Fruit fly (Drosophila melanogaster): ENCODE data around the gene Tengl2.

Tengl2 gene

dm6 chr2L:2202018-2202852 is 36.9 kb downstream of the Tengl2 start (continued):
- TF ChIP-seq Hr39 (GFP tag; optimal IDR thresholded peaks at IDR 0.05), result peak; percentile 100
- peak; percentile 100 for TF ChIP-seq spab (GFP tag; optimal IDR thresholded peaks at IDR 0.05)
- peak; percentile 100 for TF ChIP-seq CG34406 (GFP tag; optimal IDR thresholded peaks at IDR 0.05)
- TF ChIP-seq OdsH (GFP tag; optimal IDR thresholded peaks at IDR 0.05), result peak; percentile 100
- TF ChIP-seq CG3032 (tag; optimal IDR thresholded peaks at IDR 0.05), result peak; percentile 100
- peak; percentile 100 for TF ChIP-seq Smox (GFP tag; optimal IDR thresholded peaks at IDR 0.05)
- peak; percentile 100 for TF ChIP-seq CG8119 (GFP tag; IDR thresholded peaks at IDR 0.05)
- TF ChIP-seq Sox15 (GFP tag; optimal IDR thresholded peaks at IDR 0.05), result peak; percentile 99
- peak; percentile 100 for TF ChIP-seq CG7368 (GFP tag; optimal IDR thresholded peaks at IDR 0.05)
- peak; percentile 99 for TF ChIP-seq achi (GFP tag; optimal IDR thresholded peaks at IDR 0.05)
- TF ChIP-seq svp (GFP tag), result peak; percentile 100
- no peak for TF ChIP-seq Eip93F (GFP tag; optimal IDR thresholded peaks at IDR 0.05)
- peak; percentile 100 for TF ChIP-seq ss (GFP tag; optimal IDR thresholded peaks at IDR 0.05)
- TF ChIP-seq Eip75B (GFP tag; optimal IDR thresholded peaks at IDR 0.05), result peak; percentile 100
- peak; percentile 100 for TF ChIP-seq Gug (GFP tag; IDR thresholded peaks at IDR 0.05)
- TF ChIP-seq dsx (GFP tag; optimal IDR thresholded peaks at IDR 0.05; ENCODE audit: poor library complexity, severe bottlenecking), result peak; percentile 99
- TF ChIP-seq fd85E (GFP tag; optimal IDR thresholded peaks at IDR 0.05), result peak; percentile 98

- TF ChIP-seq vri (GFP tag; optimal IDR thresholded peaks at IDR 0.05) (peak; percentile 63), CG16779 (tag; optimal IDR thresholded peaks at IDR 0.05) (peak; percentile 91), OdsH (GFP tag; optimal IDR thresholded peaks at IDR 0.05) (peak; percentile 94), Eip93F (GFP tag; optimal IDR thresholded peaks at IDR 0.05) (no peak), CG11294 (GFP tag; IDR thresholded peaks at IDR 0.05) (peak; percentile 86), cyc (GFP tag; optimal IDR thresholded peaks at IDR 0.05) (peak; percentile 80), topi (GFP tag; optimal IDR thresholded peaks at IDR 0.05) (peak; percentile 87), Hr38 (GFP tag; optimal IDR thresholded peaks at IDR 0.05) (no peak), CG8119 (GFP tag; IDR thresholded peaks at IDR 0.05) (peak; percentile 93), Ets96B (tag; optimal IDR thresholded peaks at IDR 0.05) (peak; percentile 85), svp (GFP tag) (peak; percentile 93), Smox (GFP tag; optimal IDR thresholded peaks at IDR 0.05) (peak; percentile 80), Lpt (GFP tag; optimal IDR thresholded peaks at IDR 0.05) (peak; percentile 78), CG1621 (tag; optimal IDR thresholded peaks at IDR 0.05) (peak; percentile 67), CG8319 (GFP tag; optimal IDR thresholded peaks at IDR 0.05) (peak; percentile 66), Sox14 (GFP tag; optimal IDR thresholded peaks at IDR 0.05) (peak; percentile 93), CG4318 (GFP tag; optimal IDR thresholded peaks at IDR 0.05) (peak; percentile 96), eg (GFP tag; IDR thresholded peaks at IDR 0.05) (peak; percentile 91), dsx (GFP tag; optimal IDR thresholded peaks at IDR 0.05; ENCODE audit: poor library complexity, severe bottlenecking) (peak; percentile 83), CG3919 (GFP tag; optimal IDR thresholded peaks at IDR 0.05) (peak; percentile 92), acj6 (GFP tag; optimal IDR thresholded peaks at IDR 0.05) (peak; percentile 91), CG9139 (GFP tag; optimal IDR thresholded peaks at IDR 0.05) (peak; percentile 65), CG34406 (GFP tag; optimal IDR thresholded peaks at IDR 0.05) (peak; percentile 83), CG6854 (GFP tag; optimal IDR thresholded peaks at IDR 0.05) (no peak), Met (GFP tag; optimal IDR thresholded peaks at IDR 0.05) (peak; percentile 83), salr (GFP tag; optimal IDR thresholded peaks at IDR 0.05) (peak; percentile 75 to 99), CG6276 (GFP tag; optimal IDR thresholded peaks at IDR 0.05) (peak; percentile 97), CG6792 (GFP tag; optimal IDR thresholded peaks at IDR 0.05) (peak; percentile 82), Eip75B (GFP tag; optimal IDR thresholded peaks at IDR 0.05) (peak; percentile 89), CG10631 (GFP tag; optimal IDR thresholded peaks at IDR 0.05) (peak; percentile 94), achi (GFP tag; optimal IDR thresholded peaks at IDR 0.05) (peak; percentile 90), Hr39 (GFP tag; optimal IDR thresholded peaks at IDR 0.05) (peak; percentile 81), fd59A (GFP tag; optimal IDR thresholded peaks at IDR 0.05) (peak; percentile 90), CG31627 (GFP tag; optimal IDR thresholded peaks at IDR 0.05) (peak; percentile 83), esn (GFP tag; optimal IDR thresholded peaks at IDR 0.05) (peak; percentile 86), spab (GFP tag; optimal IDR thresholded peaks at IDR 0.05) (peak; percentile 89), CG32006 (GFP tag; optimal IDR thresholded peaks at IDR 0.05) (peak; percentile 99), CG10669 (GFP tag; optimal IDR thresholded peaks at IDR 0.05) (peak; percentile 85), Hr4 (GFP tag; optimal IDR thresholded peaks at IDR 0.05) (peak; percentile 96), CG8632 (GFP tag; optimal IDR thresholded peaks at IDR 0.05) (peak; percentile 79), CG3032 (tag; optimal IDR thresholded peaks at IDR 0.05) (peak; percentile 85)
These were observed 38.0 kb downstream of the Tengl2 start for dm6 chr2L:2201107-2201561.

Measured in whole organism, prepupa.